Fruit fly (Drosophila melanogaster): ENCODE data around the gene rux.
A peak's percentile ranks its signal among the peaks of the same experiment; 100 is the strongest.

The rux gene

DNA sequence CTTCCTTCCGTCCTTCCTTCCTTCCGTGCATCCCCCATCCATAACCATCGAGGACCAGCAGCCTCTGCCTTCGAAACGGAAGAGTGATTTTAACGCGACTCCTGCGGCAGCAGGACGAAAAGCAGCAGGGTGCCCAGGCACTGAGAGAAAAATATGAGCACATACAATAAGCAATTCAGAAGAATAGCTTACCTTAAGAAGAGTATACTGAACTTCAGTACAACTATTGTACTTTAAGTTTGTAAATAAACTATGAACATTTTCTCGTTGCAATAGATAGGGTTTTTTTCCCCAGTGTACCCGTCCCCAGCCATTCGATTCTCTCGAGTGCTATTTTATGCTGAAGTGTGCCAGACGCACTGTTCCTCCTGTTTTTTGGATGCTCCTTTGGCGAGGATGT lies 5.9 kb downstream of the rux start (continued):
- TF ChIP-seq Bgb (GFP tag; IDR thresholded peaks at IDR 0.05; ENCODE audit: partially characterized antibody) (no peak), hb (GFP tag; IDR thresholded peaks at IDR 0.05; ENCODE audit: partially characterized antibody) (no peak), CG7963 (GFP tag; IDR thresholded peaks at IDR 0.05; ENCODE audit: partially characterized antibody) (no peak), CG2116 (GFP tag; optimal IDR thresholded peaks at IDR 0.05) (peak; percentile 11), fd64A (GFP tag; optimal IDR thresholded peaks at IDR 0.05) (peak; percentile 44), nom (GFP tag; optimal IDR thresholded peaks at IDR 0.05) (no peak), slp2 (GFP tag; optimal IDR thresholded peaks at IDR 0.05) (peak; percentile 46), CG9727 (GFP tag; optimal IDR thresholded peaks at IDR 0.05) (peak; percentile 87), aop (GFP tag; IDR thresholded peaks at IDR 0.05) (0 out of 2 replicates have a peak, but pooled peaks have one; percentile 23), CoRest (tag; optimal IDR thresholded peaks at IDR 0.05) (peak; percentile 85), ken (GFP tag; IDR thresholded peaks at IDR 0.05) (peak; percentile 84)

dm6 chrX:6030593-6030992 lies 7.0 kb downstream of the rux start:
- TF ChIP-seq sim (GFP tag; IDR thresholded peaks at IDR 0.05) (no peak), crol (GFP tag; IDR thresholded peaks at IDR 0.05) (0 out of 2 replicates have a peak, but pooled peaks have one; percentile 9), TFAM (GFP tag; optimal IDR thresholded peaks at IDR 0.05) (no peak), Ets65A (GFP tag) (peak; percentile 43)

DNA sequence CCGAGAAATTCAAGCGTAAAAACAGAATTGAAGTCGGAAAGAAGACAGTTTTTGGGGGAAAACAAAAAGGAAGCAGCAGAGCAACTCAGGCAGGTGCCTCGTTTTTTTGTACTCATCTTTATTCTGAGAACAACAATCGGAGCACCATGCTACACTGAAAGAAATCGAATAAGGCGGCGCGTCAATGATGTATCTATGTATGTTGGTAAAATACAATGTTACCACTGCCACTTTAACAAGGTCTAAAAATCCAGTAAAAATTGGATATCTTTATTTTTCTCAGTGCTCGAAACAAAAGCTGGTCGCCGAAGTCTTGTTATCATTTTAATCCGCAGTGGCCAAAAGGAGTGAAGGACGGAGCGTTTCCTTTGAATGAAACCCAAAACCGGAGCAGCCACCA lies 7.6 kb downstream of the rux start:
- TF ChIP-seq kay (GFP tag; optimal IDR thresholded peaks at IDR 0.05) = no peak
- no peak for TF ChIP-seq CG15479 (GFP tag; optimal IDR thresholded peaks at IDR 0.05)
- TF ChIP-seq zfh1 (GFP tag; IDR thresholded peaks at IDR 0.05) = 0 out of 3 replicates have a peak, but pooled peaks have one; percentile 27
- no peak for TF ChIP-seq CG14441 (GFP tag; IDR thresholded peaks at IDR 0.05)
- TF ChIP-seq Elba2 (GFP tag; optimal IDR thresholded peaks at IDR 0.05) = no peak
- TF ChIP-seq Doc3 (GFP tag; IDR thresholded peaks at IDR 0.05; ENCODE audit: partially characterized antibody) = no peak
- no peak for TF ChIP-seq chn (GFP tag; optimal IDR thresholded peaks at IDR 0.05)
- TF ChIP-seq Pdp1 (GFP tag; optimal IDR thresholded peaks at IDR 0.05) = no peak
- no peak for TF ChIP-seq caup (GFP tag; optimal IDR thresholded peaks at IDR 0.05; ENCODE audit: severe bottlenecking)
- TF ChIP-seq pros (GFP tag; optimal IDR thresholded peaks at IDR 0.05) = no peak
- TF ChIP-seq stwl (tag; optimal IDR thresholded peaks at IDR 0.05) = no peak
- TF ChIP-seq Med (GFP tag) = peak; percentile 60
- no peak for TF ChIP-seq CG6654 (GFP tag; optimal IDR thresholded peaks at IDR 0.05)
- TF ChIP-seq gcm2 (GFP tag; optimal IDR thresholded peaks at IDR 0.05) = no peak
- TF ChIP-seq tio (GFP tag; optimal IDR thresholded peaks at IDR 0.05) = no peak
- TF ChIP-seq TFAM (GFP tag; optimal IDR thresholded peaks at IDR 0.05) = no peak
- TF ChIP-seq CG18262 (tag; optimal IDR thresholded peaks at IDR 0.05) = no peak
- no peak for TF ChIP-seq CG12219 (GFP tag; optimal IDR thresholded peaks at IDR 0.05)
- TF ChIP-seq Hr51 (GFP tag; optimal IDR thresholded peaks at IDR 0.05) = no peak
- TF ChIP-seq stc (GFP tag; IDR thresholded peaks at IDR 0.05) = no peak
- TF ChIP-seq Sry-δ (GFP tag; optimal IDR thresholded peaks at IDR 0.05) = no peak
- no peak for TF ChIP-seq psq (GFP tag; optimal IDR thresholded peaks at IDR 0.05)
- no peak for TF ChIP-seq luna (GFP tag; optimal IDR thresholded peaks at IDR 0.05)
- TF ChIP-seq dpn (GFP tag; optimal IDR thresholded peaks at IDR 0.05) = no peak
- no peak for TF ChIP-seq CG8388 (GFP tag; optimal IDR thresholded peaks at IDR 0.05)
- TF ChIP-seq toy (GFP tag; IDR thresholded peaks at IDR 0.05) = no peak
- TF ChIP-seq CG1602 (GFP tag; optimal IDR thresholded peaks at IDR 0.05) = no peak
- TF ChIP-seq CG43689 (GFP tag; IDR thresholded peaks at IDR 0.05) = no peak
- no peak for TF ChIP-seq CG11504 (tag; optimal IDR thresholded peaks at IDR 0.05)
- TF ChIP-seq onecut (GFP tag; IDR thresholded peaks at IDR 0.05) = no peak
- TF ChIP-seq sd (tag; optimal IDR thresholded peaks at IDR 0.05) = no peak
- TF ChIP-seq CG17802 (tag; optimal IDR thresholded peaks at IDR 0.05) = no peak
- no peak for TF ChIP-seq CG4707 (GFP tag; optimal IDR thresholded peaks at IDR 0.05)
- no peak for TF ChIP-seq CG12769 (tag; optimal IDR thresholded peaks at IDR 0.05)

Measured in whole organism, embryonic.